Worm (Caenorhabditis elegans): ENCODE data around the gene K09C4.1.

K09C4.1 gene

DNA sequence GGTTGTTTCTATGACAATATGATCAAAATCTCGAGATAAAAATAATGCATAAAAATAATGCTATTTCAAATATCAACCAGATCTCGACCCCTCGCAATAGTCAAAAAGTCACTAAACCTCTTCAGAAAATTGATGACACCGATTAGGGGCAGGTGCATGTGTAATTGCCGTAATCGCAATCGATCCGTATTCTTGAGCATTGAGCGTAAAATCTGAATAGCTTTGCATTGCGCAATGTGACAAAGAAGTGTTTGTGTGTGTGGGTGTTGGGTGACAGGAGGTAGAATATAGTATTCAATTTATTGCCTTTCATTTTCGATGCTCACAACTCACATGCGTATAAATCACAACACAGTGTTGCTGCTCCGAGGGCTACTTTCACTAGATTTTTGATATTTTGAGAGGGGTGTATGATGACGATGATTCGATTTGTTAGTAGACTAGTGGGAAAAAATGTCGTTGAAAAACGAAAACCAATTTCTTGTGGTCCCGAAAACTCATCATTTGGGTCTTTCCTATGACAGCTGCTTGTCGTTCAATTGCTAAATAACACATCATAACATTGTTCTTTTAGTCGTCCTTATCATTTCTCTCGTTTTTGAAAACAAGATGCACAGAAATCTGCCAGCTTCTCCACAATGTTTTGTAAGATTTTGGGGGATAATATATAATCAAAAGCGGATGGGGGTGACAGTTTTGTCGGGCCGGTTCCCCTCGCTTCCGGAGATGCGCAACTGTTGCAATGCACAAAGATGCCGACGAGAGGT, 17.4 kb downstream of the K09C4.1 start:
- TF ChIP-seq ceh-82 (tag; optimal IDR thresholded peaks at IDR 0.05) = no peak
- no peak for TF ChIP-seq mab-5 (tag; optimal IDR thresholded peaks at IDR 0.05)
- TF ChIP-seq ztf-4 (tag; optimal IDR thresholded peaks at IDR 0.05) = no peak
- TF ChIP-seq nhr-129 (tag; optimal IDR thresholded peaks at IDR 0.05) = no peak
- TF ChIP-seq nhr-11 (tag; optimal IDR thresholded peaks at IDR 0.05) = no peak
- TF ChIP-seq Y55F3AM.14 (GFP tag; optimal IDR thresholded peaks at IDR 0.05) = no peak
- no peak for TF ChIP-seq alr-1 (tag; optimal IDR thresholded peaks at IDR 0.05)
- TF ChIP-seq nhr-6 (tag; optimal IDR thresholded peaks at IDR 0.05) = no peak
- no peak for TF ChIP-seq lsy-2 (tag; optimal IDR thresholded peaks at IDR 0.05)
- no peak for TF ChIP-seq dmd-4 (tag; optimal IDR thresholded peaks at IDR 0.05)
- no peak for TF ChIP-seq lin-13 (GFP tag; optimal IDR thresholded peaks at IDR 0.05)
- no peak for TF ChIP-seq lin-39 (tag; optimal IDR thresholded peaks at IDR 0.05)
- TF ChIP-seq mdl-1 (tag; optimal IDR thresholded peaks at IDR 0.05) = no peak
- no peak for TF ChIP-seq lin-11 (tag; optimal IDR thresholded peaks at IDR 0.05)
- no peak for TF ChIP-seq elt-3 (tag; optimal IDR thresholded peaks at IDR 0.05)
- no peak for TF ChIP-seq gmeb-1 (tag; optimal IDR thresholded peaks at IDR 0.05)

DNA sequence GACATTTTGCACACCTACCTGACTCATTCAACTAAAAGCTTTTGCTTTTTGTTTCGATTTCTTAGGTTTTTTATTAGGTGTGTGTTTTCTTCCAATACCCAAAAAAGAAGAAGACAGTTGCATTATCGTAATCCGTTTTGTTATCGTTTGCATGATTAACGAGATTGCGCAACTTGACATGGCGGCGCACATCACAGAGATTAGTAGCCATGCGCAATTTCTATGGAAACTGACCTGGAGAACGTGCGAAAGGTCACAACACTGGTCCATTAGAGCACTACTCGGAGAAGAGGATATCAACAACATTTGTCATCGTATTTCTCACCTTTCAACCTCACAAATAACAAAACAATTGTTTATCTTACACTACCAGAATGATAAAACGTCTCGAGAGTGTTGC, 18.1 kb downstream of the K09C4.1 start:
- TF ChIP-seq ztf-1 (GFP tag; conservative IDR thresholded peaks at IDR 0.05) (no peak), gmeb-1 (tag; optimal IDR thresholded peaks at IDR 0.05) (no peak), ztf-11 (tag; optimal IDR thresholded peaks at IDR 0.05) (no peak), nhr-77 (tag; optimal IDR thresholded peaks at IDR 0.05) (no peak), ama-1 (optimal IDR thresholded peaks at IDR 0.05) (no peak), ceh-16 (tag; optimal IDR thresholded peaks at IDR 0.05) (no peak), ztf-4 (tag; optimal IDR thresholded peaks at IDR 0.05) (no peak), dmd-4 (tag; optimal IDR thresholded peaks at IDR 0.05) (no peak), lin-11 (tag; optimal IDR thresholded peaks at IDR 0.05) (no peak), sem-4 (tag; optimal IDR thresholded peaks at IDR 0.05) (no peak), elt-3 (tag; optimal IDR thresholded peaks at IDR 0.05) (no peak), nhr-12 (tag; optimal IDR thresholded peaks at IDR 0.05) (no peak), Y55F3AM.14 (GFP tag; optimal IDR thresholded peaks at IDR 0.05) (no peak), zag-1 (tag; optimal IDR thresholded peaks at IDR 0.05) (no peak), R02D3.7 (tag; optimal IDR thresholded peaks at IDR 0.05) (no peak), snpc-4 (tag; optimal IDR thresholded peaks at IDR 0.05) (no peak), nhr-23 (tag; optimal IDR thresholded peaks at IDR 0.05) (no peak)

DNA sequence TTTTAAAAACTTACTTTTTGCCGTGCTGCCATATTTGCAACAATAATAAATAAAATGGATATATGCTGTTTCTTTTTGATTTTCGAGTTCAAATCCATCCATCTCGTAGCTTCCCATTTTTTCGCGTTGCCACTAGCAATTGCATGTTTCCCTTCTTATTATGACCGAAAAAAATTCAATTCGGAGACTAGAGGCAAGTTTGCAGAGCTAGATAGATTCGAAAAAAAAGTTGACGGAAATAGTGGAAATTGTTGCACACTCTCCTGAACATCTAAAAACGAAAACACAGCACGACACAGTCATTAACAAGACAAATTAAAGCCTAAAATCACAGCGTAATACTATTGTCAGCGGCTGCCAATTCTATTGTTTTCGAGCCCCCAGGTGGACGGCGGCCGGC, 27.5 kb downstream of the K09C4.1 start, which contains the start of gene F11D5.6:
F11D5.6 (minus strand) TSS at position 101 of the 400 bp plus-strand sequence.
- TF ChIP-seq ztf-11 (tag; optimal IDR thresholded peaks at IDR 0.05) = no peak
- TF ChIP-seq elt-3 (tag; optimal IDR thresholded peaks at IDR 0.05) = no peak
- TF ChIP-seq snpc-4 (tag; optimal IDR thresholded peaks at IDR 0.05) = no peak
- TF ChIP-seq nhr-77 (tag; optimal IDR thresholded peaks at IDR 0.05) = no peak
- TF ChIP-seq elt-1 (tag; optimal IDR thresholded peaks at IDR 0.05) = no peak
- no peak for TF ChIP-seq sma-9 (GFP tag; optimal IDR thresholded peaks at IDR 0.05)
- TF ChIP-seq sma-9 (tag; optimal IDR thresholded peaks at IDR 0.05) = no peak
- no peak for TF ChIP-seq fos-1 (tag; optimal IDR thresholded peaks at IDR 0.05)
- TF ChIP-seq crh-2 (tag; optimal IDR thresholded peaks at IDR 0.05) = no peak
- TF ChIP-seq gmeb-1 (tag; optimal IDR thresholded peaks at IDR 0.05) = no peak
- TF ChIP-seq lin-13 (GFP tag; optimal IDR thresholded peaks at IDR 0.05) = no peak

DNA sequence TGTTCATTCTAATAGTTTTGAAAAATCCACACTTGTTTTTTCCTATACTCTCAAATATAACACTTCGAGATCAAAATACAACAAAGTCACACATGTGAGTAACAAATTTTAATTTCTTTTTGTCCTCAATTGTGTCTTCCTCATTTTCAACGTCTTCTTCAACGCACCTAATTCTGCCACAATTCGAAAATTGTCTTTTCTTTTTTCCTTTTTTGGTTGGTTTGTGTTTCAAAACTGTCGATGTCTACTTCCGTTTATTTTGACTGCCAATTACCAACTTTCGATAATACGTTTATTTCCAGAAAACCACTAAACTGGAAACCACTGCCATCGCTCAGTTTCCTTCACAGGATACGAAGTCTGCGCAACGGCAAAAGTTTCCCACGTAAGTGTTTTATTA, 34.1 kb downstream of the K09C4.1 start, which contains the start of gene F11D5.1:
F11D5.1 (plus strand) TSS at position 301 of the 400 bp plus-strand sequence.
- no peak for TF ChIP-seq mbf-1 (tag; optimal IDR thresholded peaks at IDR 0.05)
- no peak for TF ChIP-seq nhr-77 (tag; optimal IDR thresholded peaks at IDR 0.05)
- no peak for TF ChIP-seq nhr-25 (tag; optimal IDR thresholded peaks at IDR 0.05)
- no peak for TF ChIP-seq nhr-21 (tag; optimal IDR thresholded peaks at IDR 0.05)
- TF ChIP-seq snpc-4 (tag; optimal IDR thresholded peaks at IDR 0.05) = no peak
- no peak for TF ChIP-seq nhr-6 (tag; optimal IDR thresholded peaks at IDR 0.05)
- no peak for TF ChIP-seq sma-9 (GFP tag; optimal IDR thresholded peaks at IDR 0.05)
- no peak for TF ChIP-seq sma-9 (tag; optimal IDR thresholded peaks at IDR 0.05)
- TF ChIP-seq nhr-11 (tag; optimal IDR thresholded peaks at IDR 0.05) = no peak
- no peak for TF ChIP-seq lin-13 (GFP tag; optimal IDR thresholded peaks at IDR 0.05)
- TF ChIP-seq lin-11 (tag; optimal IDR thresholded peaks at IDR 0.05) = no peak
- TF ChIP-seq fos-1 (tag; optimal IDR thresholded peaks at IDR 0.05) = no peak
- TF ChIP-seq ama-1 (optimal IDR thresholded peaks at IDR 0.05) = no peak
- no peak for TF ChIP-seq egl-27 (tag; optimal IDR thresholded peaks at IDR 0.05)
- no peak for TF ChIP-seq Y55F3AM.14 (GFP tag; optimal IDR thresholded peaks at IDR 0.05)
- TF ChIP-seq crh-2 (tag; optimal IDR thresholded peaks at IDR 0.05) = no peak
- TF ChIP-seq sem-4 (tag; optimal IDR thresholded peaks at IDR 0.05) = no peak
- no peak for TF ChIP-seq aly-2 (tag; optimal IDR thresholded peaks at IDR 0.05)
- TF ChIP-seq mdl-1 (tag; optimal IDR thresholded peaks at IDR 0.05) = no peak

All from whole organism, L2 larva.